Worm (Caenorhabditis elegans): ENCODE results near the gene mrps-12.

mrps-12 gene

DNA sequence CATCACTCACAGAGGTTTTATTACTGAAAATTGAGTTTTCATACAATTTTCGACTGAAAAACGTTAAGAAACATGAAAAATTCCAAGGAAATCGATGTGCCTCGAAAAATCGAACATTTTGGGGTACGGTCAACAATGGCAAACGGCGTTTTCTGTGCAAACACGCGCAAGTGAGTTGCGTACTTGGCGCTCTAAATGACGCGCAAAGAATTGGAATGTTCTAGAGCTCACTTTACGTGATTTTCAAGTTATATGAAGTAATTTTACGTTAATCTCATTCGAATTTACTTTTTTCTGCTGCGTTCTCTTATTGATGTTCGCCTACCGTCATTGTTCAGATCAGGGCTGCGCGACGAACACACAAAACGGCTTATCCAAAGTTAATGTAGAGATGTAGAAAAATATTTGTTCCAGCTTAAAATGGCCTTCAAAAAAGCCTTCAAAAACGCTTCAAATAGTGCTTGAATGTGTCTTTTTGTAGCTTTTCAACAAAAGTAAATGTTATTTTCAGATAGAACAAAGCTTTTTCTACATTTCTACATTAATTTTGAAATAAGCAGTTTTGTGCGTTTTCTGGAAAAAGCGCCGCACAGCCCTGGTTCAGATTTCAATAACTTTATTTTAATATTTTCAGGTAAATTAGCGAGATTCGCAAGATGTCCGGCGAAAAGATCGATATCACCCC is 7.8 kb downstream of the mrps-12 start, which contains the start of the genes F31D4.2 and fkb-6 (continued):
- peak; percentile 43 for TF ChIP-seq attf-5 (GFP tag; optimal IDR thresholded peaks at IDR 0.05)
- no peak for TF ChIP-seq unc-62 (GFP tag; optimal IDR thresholded peaks at IDR 0.05)
- TF ChIP-seq ekl-4 (GFP tag; IDR thresholded peaks at IDR 0.05), result peak; percentile 53; the same call in 1 of the 2 replicates
- peak; percentile 70 for TF ChIP-seq mcd-1 (GFP tag; IDR thresholded peaks at IDR 0.05)
- TF ChIP-seq ztf-3 (GFP tag; optimal IDR thresholded peaks at IDR 0.05), result no peak
- no peak for TF ChIP-seq rec-8 (tag; optimal IDR thresholded peaks at IDR 0.05)
- no peak for TF ChIP-seq lsy-27 (tag; optimal IDR thresholded peaks at IDR 0.05; ENCODE audit: borderline replicate concordance, insufficient read depth)
- peak; percentile 63 for TF ChIP-seq ceh-27 (GFP tag; optimal IDR thresholded peaks at IDR 0.05)
- 0 out of 2 replicates have a peak, but pooled peaks have one; percentile 4 for TF ChIP-seq egrh-3 (GFP tag; IDR thresholded peaks at IDR 0.05)
- TF ChIP-seq unc-130 (GFP tag; optimal IDR thresholded peaks at IDR 0.05), result no peak
- TF ChIP-seq nhr-90 (tag; optimal IDR thresholded peaks at IDR 0.05), result no peak
- peak; percentile 66; the same call in 1 of the 2 replicates for TF ChIP-seq pbrm-1 (GFP tag; IDR thresholded peaks at IDR 0.05)
- TF ChIP-seq Y53G8AR.9 (GFP tag; conservative IDR thresholded peaks at IDR 0.05), result peak; percentile 67

DNA sequence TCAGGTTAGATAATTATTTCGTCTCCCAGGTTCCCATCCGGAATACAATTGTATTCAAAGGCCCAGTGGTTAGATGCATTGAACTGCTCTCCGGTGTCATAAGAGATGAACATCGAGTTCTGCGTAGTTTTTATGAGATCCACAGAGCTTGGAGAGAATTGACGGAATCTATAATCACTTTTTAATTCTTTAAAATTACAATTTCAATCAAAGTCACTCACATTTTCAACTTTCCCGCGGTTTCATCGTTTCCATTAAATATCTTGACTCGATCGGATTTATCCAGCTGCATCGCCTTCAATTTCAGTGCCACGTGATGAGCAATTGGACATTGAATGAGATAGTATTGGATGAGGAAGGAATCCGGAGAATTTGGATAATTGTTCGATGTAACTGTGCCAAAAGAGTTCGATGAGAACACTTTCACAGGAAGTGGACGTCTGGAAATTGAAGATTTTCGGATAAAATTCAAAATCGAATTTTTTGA is 9.9 kb downstream of the mrps-12 start:
- peak; percentile 8 for TF ChIP-seq xnd-1 (tag; optimal IDR thresholded peaks at IDR 0.05)
- peak; percentile 67 for TF ChIP-seq snpc-3.4 (tag; optimal IDR thresholded peaks at IDR 0.05)
- no peak for TF ChIP-seq ztf-22 (GFP tag; optimal IDR thresholded peaks at IDR 0.05)
- peak; percentile 55; the same call in 1 of the 2 replicates for TF ChIP-seq D2030.7 (GFP tag; IDR thresholded peaks at IDR 0.05)
- TF ChIP-seq nfyb-1 (GFP tag; IDR thresholded peaks at IDR 0.05), result peak; percentile 70
- TF ChIP-seq madf-3 (GFP tag; IDR thresholded peaks at IDR 0.05), result peak; percentile 65; the same call in 1 of the 2 replicates
- no peak for TF ChIP-seq nfya-1 (tag; optimal IDR thresholded peaks at IDR 0.05; ENCODE audit: borderline replicate concordance, insufficient read depth)
- TF ChIP-seq hlh-12 (tag; optimal IDR thresholded peaks at IDR 0.05), result peak; percentile 27
- peak; percentile 53 for TF ChIP-seq F52B5.7 (tag; optimal IDR thresholded peaks at IDR 0.05)
- TF ChIP-seq bed-1 (GFP tag; IDR thresholded peaks at IDR 0.05), result no peak
- TF ChIP-seq fkh-3 (tag; optimal IDR thresholded peaks at IDR 0.05), result peak; percentile 1
- peak; percentile 73 for TF ChIP-seq hsf-1 (GFP tag; IDR thresholded peaks at IDR 0.05)
- peak; percentile 40 for TF ChIP-seq gei-17 (GFP tag; optimal IDR thresholded peaks at IDR 0.05)
- TF ChIP-seq aptf-2 (GFP tag; conservative IDR thresholded peaks at IDR 0.05), result no peak
- peak; percentile 50 for TF ChIP-seq F57C9.4 (tag; optimal IDR thresholded peaks at IDR 0.05)
- TF ChIP-seq egl-18 (GFP tag; IDR thresholded peaks at IDR 0.05), result no peak
- TF ChIP-seq somi-1 (GFP tag; optimal IDR thresholded peaks at IDR 0.05), result no peak
- peak; percentile 75 for TF ChIP-seq ama-1 (optimal IDR thresholded peaks at IDR 0.05)
- TF ChIP-seq ama-1 (GFP tag; optimal IDR thresholded peaks at IDR 0.05), result no peak
- TF ChIP-seq ztf-26 (tag; optimal IDR thresholded peaks at IDR 0.05), result peak; percentile 33
- TF ChIP-seq ceh-58 (GFP tag; IDR thresholded peaks at IDR 0.05), result no peak
- no peak for TF ChIP-seq ceh-100 (GFP tag; IDR thresholded peaks at IDR 0.05)
- peak; percentile 68 for TF ChIP-seq repo-1 (tag; optimal IDR thresholded peaks at IDR 0.05)
- peak; percentile 51 for TF ChIP-seq tbp1 (GFP tag; optimal IDR thresholded peaks at IDR 0.05)
- TF ChIP-seq ceh-40 (GFP tag; IDR thresholded peaks at IDR 0.05), result no peak
- peak; percentile 37 for TF ChIP-seq dpff-1 (tag; optimal IDR thresholded peaks at IDR 0.05)
- no peak for TF ChIP-seq snpc-4 (GFP tag; optimal IDR thresholded peaks at IDR 0.05)
- peak in 2 of 4 experiments; percentile 53 to 66 for TF ChIP-seq snpc-4 (tag; optimal IDR thresholded peaks at IDR 0.05)
- no peak for TF ChIP-seq lin-35 (GFP tag; optimal IDR thresholded peaks at IDR 0.05)
- TF ChIP-seq tbx-9 (tag; optimal IDR thresholded peaks at IDR 0.05; ENCODE audit: borderline replicate concordance), result peak; percentile 62
- peak; percentile 56 for TF ChIP-seq F23B12.7 (tag; optimal IDR thresholded peaks at IDR 0.05; ENCODE audit: insufficient read depth)
- peak; percentile 37; the same call in 1 of the 2 replicates for TF ChIP-seq dox-1 (GFP tag; IDR thresholded peaks at IDR 0.05)
- peak; percentile 38 for TF ChIP-seq die-1 (tag; optimal IDR thresholded peaks at IDR 0.05)
- peak; percentile 51 for TF ChIP-seq T07F8.4 (tag; optimal IDR thresholded peaks at IDR 0.05)
